Fruit fly (Drosophila melanogaster): ENCODE measurements around the gene CG32086.
A peak's percentile ranks its signal among the peaks of the same experiment; 100 is the strongest.

CG32086 gene

dm6 chr3L:11540330-11540702 is 43.5 kb downstream of the CG32086 start (continued):
- no peak for TF ChIP-seq CG6654 (GFP tag; optimal IDR thresholded peaks at IDR 0.05)
- peak; percentile 4 for TF ChIP-seq CG34376 (GFP tag; optimal IDR thresholded peaks at IDR 0.05)
- TF ChIP-seq abd-A (tag; optimal IDR thresholded peaks at IDR 0.05): no peak
- no peak for TF ChIP-seq Lhr (GFP tag; optimal IDR thresholded peaks at IDR 0.05)
- no peak for TF ChIP-seq CG9437 (GFP tag; optimal IDR thresholded peaks at IDR 0.05)
- TF ChIP-seq CG42726 (GFP tag; IDR thresholded peaks at IDR 0.05; ENCODE audit: partially characterized antibody): no peak
- TF ChIP-seq corto (GFP tag; optimal IDR thresholded peaks at IDR 0.05): no peak
- no peak for TF ChIP-seq Scr (GFP tag; IDR thresholded peaks at IDR 0.05; ENCODE audit: partially characterized antibody)
- no peak for TF ChIP-seq dmrt99B (tag; optimal IDR thresholded peaks at IDR 0.05)
- TF ChIP-seq ATbp (GFP tag; optimal IDR thresholded peaks at IDR 0.05): peak; percentile 79
- TF ChIP-seq CG6854 (GFP tag; optimal IDR thresholded peaks at IDR 0.05): no peak
- peak; percentile 17 for TF ChIP-seq CG17385 (GFP tag; optimal IDR thresholded peaks at IDR 0.05)
- TF ChIP-seq CG18599 (GFP tag; optimal IDR thresholded peaks at IDR 0.05): peak; percentile 42
- TF ChIP-seq Ets65A (GFP tag): no peak
- TF ChIP-seq gcm2 (GFP tag; optimal IDR thresholded peaks at IDR 0.05): no peak
- no peak for TF ChIP-seq Elba2 (GFP tag; optimal IDR thresholded peaks at IDR 0.05)
- TF ChIP-seq CG11696 (GFP tag; IDR thresholded peaks at IDR 0.05): peak; percentile 28; the same call in 1 of the 2 replicates
- no peak for TF ChIP-seq tin (GFP tag; optimal IDR thresholded peaks at IDR 0.05)
- TF ChIP-seq CG17568 (GFP tag; optimal IDR thresholded peaks at IDR 0.05): peak; percentile 75
- TF ChIP-seq toy (GFP tag; IDR thresholded peaks at IDR 0.05): no peak
- TF ChIP-seq CG12391 (tag; optimal IDR thresholded peaks at IDR 0.05): no peak
- TF ChIP-seq CG2116 (GFP tag; optimal IDR thresholded peaks at IDR 0.05): no peak
- no peak for TF ChIP-seq jigr1 (GFP tag; IDR thresholded peaks at IDR 0.05)
- no peak for TF ChIP-seq slbo (GFP tag; IDR thresholded peaks at IDR 0.05)
- TF ChIP-seq kay (GFP tag; optimal IDR thresholded peaks at IDR 0.05): peak; percentile 38
- peak; percentile 7 for TF ChIP-seq gcm (GFP tag; optimal IDR thresholded peaks at IDR 0.05)
- TF ChIP-seq tio (GFP tag; optimal IDR thresholded peaks at IDR 0.05): no peak
- TF ChIP-seq CG1792 (GFP tag; optimal IDR thresholded peaks at IDR 0.05): no peak
- TF ChIP-seq Kr (GFP tag; optimal IDR thresholded peaks at IDR 0.05): no peak
- no peak for TF ChIP-seq vnd (GFP tag; IDR thresholded peaks at IDR 0.05; ENCODE audit: partially characterized antibody)
- no peak for TF ChIP-seq CG3838 (GFP tag; optimal IDR thresholded peaks at IDR 0.05)
- TF ChIP-seq CG32772 (GFP tag; IDR thresholded peaks at IDR 0.05): no peak
- TF ChIP-seq da (GFP tag; optimal IDR thresholded peaks at IDR 0.05): no peak
- TF ChIP-seq CG3407 (GFP tag; optimal IDR thresholded peaks at IDR 0.05): peak; percentile 63
- no peak for TF ChIP-seq CG14050 (GFP tag; IDR thresholded peaks at IDR 0.05)
- TF ChIP-seq ind (GFP tag; optimal IDR thresholded peaks at IDR 0.05): no peak
- TF ChIP-seq Optix (GFP tag; IDR thresholded peaks at IDR 0.05): no peak
- TF ChIP-seq Hmx (GFP tag; optimal IDR thresholded peaks at IDR 0.05): no peak
- peak; percentile 24 for TF ChIP-seq en (GFP tag; optimal IDR thresholded peaks at IDR 0.05)
- no peak for TF ChIP-seq croc (GFP tag; conservative IDR thresholded peaks at IDR 0.05)
- TF ChIP-seq CG3065 (GFP tag; optimal IDR thresholded peaks at IDR 0.05): no peak
- TF ChIP-seq CG8944 (GFP tag; optimal IDR thresholded peaks at IDR 0.05): peak; percentile 19
- no peak for TF ChIP-seq NfI (GFP tag; optimal IDR thresholded peaks at IDR 0.05)
- no peak for TF ChIP-seq Fer2 (tag; optimal IDR thresholded peaks at IDR 0.05)
- TF ChIP-seq yki (optimal IDR thresholded peaks at IDR 0.05): no peak
- no peak for TF ChIP-seq br (optimal IDR thresholded peaks at IDR 0.05)
- no peak for TF ChIP-seq CG4424 (GFP tag; optimal IDR thresholded peaks at IDR 0.05)
- TF ChIP-seq CG8089 (GFP tag; optimal IDR thresholded peaks at IDR 0.05): no peak
- no peak for TF ChIP-seq CG10274 (GFP tag; optimal IDR thresholded peaks at IDR 0.05)
- TF ChIP-seq sna (GFP tag; IDR thresholded peaks at IDR 0.05; ENCODE audit: partially characterized antibody): no peak
- TF ChIP-seq Bgb (GFP tag; IDR thresholded peaks at IDR 0.05; ENCODE audit: partially characterized antibody): no peak
- no peak for TF ChIP-seq Gug (GFP tag; IDR thresholded peaks at IDR 0.05)
- TF ChIP-seq dpn (GFP tag; optimal IDR thresholded peaks at IDR 0.05): no peak
